Fruit fly (Drosophila melanogaster) whole organism, embryonic: ENCODE measurements around the gene smid.

ENCODE experiments used
- CG13296 ChIP-seq: fragments of 200-800 bp; sonication (Bioruptor generic); optimal IDR thresholded peaks from 3 replicates; lab custom pipeline; 2018; ENCODE audit warnings: missing biosample characterization, mild to moderate bottlenecking, missing genetic modification characterization
- CG14710 ChIP-seq: fragments of 200-800 bp; sonication (Bioruptor generic); optimal IDR thresholded peaks from 3 replicates; lab custom pipeline; 2019; ENCODE audit warnings: missing biosample characterization, mild to moderate bottlenecking, missing genetic modification characterization, moderate library complexity
- CG3281 ChIP-seq: fragments of 200-800 bp; sonication (Bioruptor generic); optimal IDR thresholded peaks from 3 replicates; lab custom pipeline; 2017; ENCODE audit warnings: missing biosample characterization, mild to moderate bottlenecking, missing genetic modification characterization
- CG7372 ChIP-seq: fragments of 200-800 bp; sonication (Bioruptor generic); IDR thresholded peaks from 2 replicates; pipeline ENCODE4 v1.3.6; 2022; ENCODE audit warnings: missing biosample characterization, missing genetic modification characterization
- CG8478 ChIP-seq: fragments of >200 bp; optimal IDR thresholded peaks from 2 replicates; lab custom pipeline; 2018
- CG9727 ChIP-seq: fragments of 200-800 bp; sonication (Bioruptor generic); optimal IDR thresholded peaks from 3 replicates; lab custom pipeline; 2017; ENCODE audit warnings: missing biosample characterization, mild to moderate bottlenecking, missing genetic modification characterization
- Dbx ChIP-seq: fragments of 200-800 bp; sonication (Bioruptor generic); IDR thresholded peaks from 3 replicates; pipeline ENCODE4 v1.3.6; 2022; ENCODE audit warnings: missing biosample characterization, missing genetic modification characterization
- Hmr ChIP-seq: fragments of 200-800 bp; sonication (Bioruptor generic); optimal IDR thresholded peaks from 3 replicates; lab custom pipeline; 2017; ENCODE audit warnings: mild to moderate bottlenecking, missing biosample characterization, missing genetic modification reagents, missing genetic modification characterization
- Ravus ChIP-seq: fragments of 200-800 bp; sonication (Bioruptor generic); IDR thresholded peaks from 2 replicates; pipeline ENCODE4 v1.3.6; 2022; ENCODE audit warnings: missing biosample characterization, missing genetic modification characterization
- chm ChIP-seq: fragments of 200-800 bp; sonication (Bioruptor generic); IDR thresholded peaks from 2 replicates; pipeline ENCODE4 v1.3.6; 2022; ENCODE audit warnings: missing biosample characterization, missing genetic modification characterization
- en ChIP-seq: fragments of 200-800 bp; sonication (Bioruptor generic); optimal IDR thresholded peaks from 2 replicates; lab custom pipeline; 2016; ENCODE audit warnings: missing biosample characterization, missing genetic modification characterization
- gsb-n ChIP-seq: fragments of 200-800 bp; sonication (Bioruptor generic); optimal IDR thresholded peaks from 3 replicates; lab custom pipeline; 2018; ENCODE audit warnings: missing biosample characterization, mild to moderate bottlenecking, missing genetic modification characterization

- TF ChIP-seq Ravus (0 out of 2 replicates have a peak, but pooled peaks have one; percentile 9), chm (GFP tag; lab: Robert Waterston, UW) (0 out of 2 replicates have a peak, but pooled peaks have one; percentile 34), CG13296 (GFP tag; lab: Kevin White, UChicago) (no peak), Hmr (peak; percentile 67), CG3281 (GFP tag; lab: Kevin White, UChicago) (peak; percentile 58), CG9727 (peak; percentile 20), CG7372 (GFP tag; lab: Robert Waterston, UW) (peak; percentile 43; the same call in 1 of the 2 replicates), CG8478 (no peak), Dbx (GFP tag; lab: Robert Waterston, UW) (peak; percentile 45; the same call in 2 of the 3 replicates), CG14710 (no peak), en (GFP tag; lab: Kevin White, UChicago) (no peak), gsb-n (no peak)
Observed at dm6 chr3L:7360324-7360852, 21.0 kb upstream of the smid start, which contains the start of gene Sec63.
